Worm (Caenorhabditis elegans) whole organism, L2 larva: ENCODE measurements around the gene smcr-8.

ENCODE experiments used
- R02D3.7 ChIP-seq: fragments of 150-350 bp; optimal IDR thresholded peaks from 2 replicates; lab custom pipeline; 2014; ENCODE audit warnings: missing biosample characterization, missing genetic modification characterization
- nhr-10 ChIP-seq: sonication (generic microtip); optimal IDR thresholded peaks from 2 replicates; lab custom pipeline; 2017; ENCODE audit warnings: missing biosample characterization, missing genetic modification characterization
- nhr-23 ChIP-seq: fragments of 150-350 bp; optimal IDR thresholded peaks from 2 replicates; lab custom pipeline; 2014; ENCODE audit warnings: missing biosample characterization, missing genetic modification reagents, missing genetic modification characterization
- snpc-4 ChIP-seq: fragments of 150-350 bp; optimal IDR thresholded peaks from 2 replicates; lab custom pipeline; 2014; ENCODE audit warnings: missing biosample characterization, missing genetic modification characterization
- unc-62 ChIP-seq: fragments of 150-350 bp; optimal IDR thresholded peaks from 2 replicates; lab custom pipeline; 2014; ENCODE audit warnings: missing biosample characterization, missing genetic modification reagents, missing genetic modification characterization
- ztf-4 ChIP-seq: fragments of 150-350 bp; optimal IDR thresholded peaks from 2 replicates; lab custom pipeline; 2014; ENCODE audit warnings: missing biosample characterization, missing genetic modification characterization

DNA sequence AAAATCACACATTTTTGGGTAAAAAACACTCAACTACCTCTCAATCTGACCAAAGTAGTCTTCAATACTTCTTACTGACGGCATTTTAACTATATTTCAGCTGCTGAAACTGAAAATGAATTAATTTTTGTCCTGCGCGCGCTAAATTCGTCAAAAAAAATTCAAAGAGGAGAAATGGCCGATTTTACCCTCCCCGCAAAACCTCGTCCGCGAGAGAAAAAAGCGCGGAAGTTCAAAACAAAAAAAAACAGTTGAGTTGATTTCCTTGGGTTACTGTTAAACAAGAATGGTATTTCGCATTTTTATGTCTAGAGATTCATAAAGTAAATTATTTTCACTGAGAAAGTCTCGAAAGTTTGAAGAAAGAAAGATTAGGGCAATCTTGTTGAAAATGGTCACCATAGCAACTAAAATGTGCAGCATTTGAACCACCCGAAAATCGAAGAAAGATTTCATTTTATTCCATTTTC is 12.3 kb upstream of the smcr-8 start, which contains the start of the genes C27F2.10 and wdr-60:
- TF ChIP-seq nhr-23 (no peak), R02D3.7 (tag; lab: Kevin White, UChicago) (no peak), snpc-4 (tag; lab: Kevin White, UChicago) (no peak), ztf-4 (tag; lab: Kevin White, UChicago) (no peak), nhr-10 (tag; lab: Kevin White, UChicago) (no peak), unc-62 (GFP tag; lab: Kevin White, UChicago) (no peak)
